Worm (Caenorhabditis elegans): Measurements from ENCODE around the gene ceh-51.

Gene ceh-51

DNA sequence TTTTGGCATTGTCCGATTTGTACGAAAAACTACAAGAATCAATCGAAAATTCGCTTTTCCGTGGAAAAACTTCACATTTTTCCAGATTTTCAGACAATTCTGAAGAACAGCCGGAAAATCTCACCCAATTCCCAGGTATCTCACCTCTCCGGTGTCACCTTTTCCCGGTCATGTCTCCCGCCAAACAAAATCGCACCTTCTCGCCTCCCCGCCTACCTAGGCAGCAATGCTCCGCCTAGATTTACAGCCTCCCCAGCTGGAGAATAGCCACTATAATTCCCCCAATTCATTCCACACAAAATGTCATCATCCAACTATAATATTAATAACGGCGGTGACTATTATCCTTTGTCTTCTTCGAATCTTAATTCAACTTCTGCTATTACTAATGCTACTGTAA, at the start of gene ceh-51:
TSS of gene ceh-51 (plus strand) at position 301 of the 400 bp plus-strand sequence.
- TF ChIP-seq irx-1 (tag; optimal IDR thresholded peaks at IDR 0.05) (no peak), blmp-1 (tag; optimal IDR thresholded peaks at IDR 0.05) (no peak), pqm-1 (tag; optimal IDR thresholded peaks at IDR 0.05) (no peak), swsn-7 (tag; optimal IDR thresholded peaks at IDR 0.05) (no peak), aha-1 (tag; optimal IDR thresholded peaks at IDR 0.05) (no peak), tbx-2 (tag; optimal IDR thresholded peaks at IDR 0.05) (no peak), nhr-84 (tag; optimal IDR thresholded peaks at IDR 0.05) (no peak), pax-3 (tag; optimal IDR thresholded peaks at IDR 0.05) (no peak), nhr-28 (tag; optimal IDR thresholded peaks at IDR 0.05) (no peak), aly-2 (tag; optimal IDR thresholded peaks at IDR 0.05) (no peak), tlp-1 (tag; optimal IDR thresholded peaks at IDR 0.05) (no peak), grh-1 (GFP tag; IDR thresholded peaks at IDR 0.05) (no peak), lsy-2 (tag; optimal IDR thresholded peaks at IDR 0.05) (no peak)

ce11 chrV:18826445-18826844, 47.5 kb upstream of the ceh-51 start:
- TF ChIP-seq fkh-10 (GFP tag; optimal IDR thresholded peaks at IDR 0.05) (no peak), elt-2 (tag; optimal IDR thresholded peaks at IDR 0.05) (peak; percentile 82), unc-130 (tag; optimal IDR thresholded peaks at IDR 0.05) (no peak), snu-23 (GFP tag; optimal IDR thresholded peaks at IDR 0.05) (peak; percentile 1), lin-14 (GFP tag; optimal IDR thresholded peaks at IDR 0.05) (peak; percentile 37)

DNA sequence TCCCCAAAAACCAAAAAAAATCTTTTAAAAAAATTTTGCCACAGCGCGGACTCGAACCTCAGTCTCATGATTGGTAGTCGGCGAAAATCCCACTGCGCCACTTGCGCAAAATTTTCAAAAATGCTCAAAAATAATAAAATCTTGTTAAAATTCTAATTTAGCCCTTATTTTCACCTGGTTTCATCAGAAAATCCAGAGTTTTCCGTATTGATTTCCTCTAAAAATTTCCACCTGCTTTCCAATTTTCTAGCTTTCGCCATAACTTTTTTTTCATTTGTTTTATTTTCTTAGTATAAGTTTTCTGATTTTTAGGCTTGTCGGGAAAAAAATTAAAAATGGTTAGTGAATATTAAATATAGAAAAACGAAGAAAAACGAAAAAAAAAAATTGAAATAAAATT, 46.6 kb upstream of the ceh-51 start:
- TF ChIP-seq hlh-4 (tag; optimal IDR thresholded peaks at IDR 0.05) = peak; percentile 93
- TF ChIP-seq fkh-8 (tag; optimal IDR thresholded peaks at IDR 0.05) = peak; percentile 18
- TF ChIP-seq C34B4.2 (tag; optimal IDR thresholded peaks at IDR 0.05) = no peak
- TF ChIP-seq dpl-1 (GFP tag; optimal IDR thresholded peaks at IDR 0.05) = no peak
- TF ChIP-seq hlh-17 (GFP tag; optimal IDR thresholded peaks at IDR 0.05; ENCODE audit: borderline replicate concordance) = no peak
- TF ChIP-seq nhr-71 (tag; optimal IDR thresholded peaks at IDR 0.05) = no peak

DNA sequence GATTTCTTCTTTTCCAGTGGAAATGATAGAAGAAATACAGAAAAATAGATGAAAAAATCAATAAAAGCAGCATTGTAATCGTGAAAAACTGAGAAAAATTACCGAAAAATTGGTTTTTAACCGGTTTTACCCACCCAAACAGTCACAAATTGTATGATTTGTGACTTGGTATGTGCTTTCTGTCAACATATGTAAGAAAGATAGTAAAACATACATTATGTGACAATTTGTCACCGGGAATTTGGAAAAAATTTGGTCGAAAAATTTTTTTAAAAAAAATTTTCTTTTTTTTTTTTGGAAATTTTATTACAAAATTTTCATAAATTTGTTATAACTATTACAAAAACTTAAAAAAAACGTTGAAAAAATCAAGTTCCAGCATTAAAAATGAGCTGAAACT, 36.8 kb upstream of the ceh-51 start, which contains the start of gene cyp-33D3:
TSS of gene cyp-33D3 (minus strand) at position 101 of the 400 bp plus-strand sequence.
- TF ChIP-seq irx-1 (tag; optimal IDR thresholded peaks at IDR 0.05) = no peak
- no peak for TF ChIP-seq nhr-12 (tag; optimal IDR thresholded peaks at IDR 0.05)
- TF ChIP-seq ceh-8 (GFP tag; optimal IDR thresholded peaks at IDR 0.05) = no peak
- no peak for TF ChIP-seq zag-1 (tag; optimal IDR thresholded peaks at IDR 0.05)
- no peak for TF ChIP-seq fkh-10 (GFP tag; optimal IDR thresholded peaks at IDR 0.05)
- TF ChIP-seq snu-23 (GFP tag; optimal IDR thresholded peaks at IDR 0.05) = no peak
- TF ChIP-seq ceh-82 (tag; optimal IDR thresholded peaks at IDR 0.05) = no peak
- TF ChIP-seq ztf-4 (tag; optimal IDR thresholded peaks at IDR 0.05) = no peak
- TF ChIP-seq swsn-7 (tag; optimal IDR thresholded peaks at IDR 0.05) = no peak
- no peak for TF ChIP-seq mdl-1 (tag; optimal IDR thresholded peaks at IDR 0.05)
- TF ChIP-seq nhr-84 (tag; optimal IDR thresholded peaks at IDR 0.05) = no peak
- TF ChIP-seq C16A3.4 (tag; optimal IDR thresholded peaks at IDR 0.05) = no peak
- no peak for TF ChIP-seq nhr-47 (tag; optimal IDR thresholded peaks at IDR 0.05)
- no peak for TF ChIP-seq fkh-4 (tag; optimal IDR thresholded peaks at IDR 0.05; ENCODE audit: borderline replicate concordance)
- TF ChIP-seq pag-3 (tag; optimal IDR thresholded peaks at IDR 0.05; ENCODE audit: borderline replicate concordance, insufficient read depth) = no peak
- TF ChIP-seq efl-1 (optimal IDR thresholded peaks at IDR 0.05) = no peak
- no peak for TF ChIP-seq efl-1 (GFP tag; optimal IDR thresholded peaks at IDR 0.05 in 1 of 2)
- TF ChIP-seq unc-30 (tag; optimal IDR thresholded peaks at IDR 0.05) = no peak
- TF ChIP-seq mep-1 (tag; optimal IDR thresholded peaks at IDR 0.05) = no peak
- no peak for TF ChIP-seq nhr-19 (GFP tag; conservative IDR thresholded peaks at IDR 0.05)
- no peak for TF ChIP-seq mef-2 (tag; optimal IDR thresholded peaks at IDR 0.05)

All from whole organism, L1 larva.